Worm (Caenorhabditis elegans) whole organism, L1 larva: ENCODE measurements around the gene txdc-17.
A peak's percentile ranks its signal among the peaks of the same experiment; 100 is the strongest.
"Not testable (repeated sequence)": the region's sequence is repeated elsewhere in the genome, so short reads cannot be mapped to it uniquely, and the experiment has no call there.

Experiments used
- C34B4.2 ChIP-seq: sonication (generic microtip); optimal IDR thresholded peaks from 2 replicates; lab custom pipeline; 2017; ENCODE audit warnings: mild to moderate bottlenecking, missing genetic modification characterization, missing compliant biosample characterization
- Y116A8C.19 ChIP-seq: sonication (generic microtip); optimal IDR thresholded peaks from 2 replicates; lab custom pipeline; 2016; ENCODE audit warnings: missing compliant biosample characterization, missing genetic modification characterization, borderline replicate concordance
- ama-1 ChIP-seq: fragments of 150-350 bp; optimal IDR thresholded peaks from 2 replicates; lab custom pipeline; 2014
- blmp-1 ChIP-seq: fragments of 150-350 bp; optimal IDR thresholded peaks from 2 replicates; lab custom pipeline; 2014; ENCODE audit warnings: missing biosample characterization, missing genetic modification characterization
- ceh-63 ChIP-seq: fragments of 200-800 bp; sonication (Bioruptor generic); optimal IDR thresholded peaks from 2 replicates; lab custom pipeline; 2018; ENCODE audit warnings: mild to moderate bottlenecking, missing genetic modification characterization, missing compliant biosample characterization
- ceh-82 ChIP-seq, 3 experiments: fragments of 150-350 bp in 1 of 3; sonication (generic microtip) in 2 of 3; optimal IDR thresholded peaks; 2 replicates each; lab custom pipeline; 2014 to 2017; ENCODE audit warnings: missing biosample characterization in 3 of 3, missing genetic modification characterization in 3 of 3
- ces-1 ChIP-seq: fragments of 150-350 bp; optimal IDR thresholded peaks from 2 replicates; lab custom pipeline; 2014; ENCODE audit warnings: missing biosample characterization, missing genetic modification reagents, missing genetic modification characterization
- dpl-1 ChIP-seq, 3 experiments: fragments of 150-350 bp in 2 of 3; sonication (generic microtip) in 1 of 3; optimal IDR thresholded peaks; 2 replicates each; lab custom pipeline; 2014 to 2017; ENCODE audit warnings: missing biosample characterization in 3 of 3, missing genetic modification characterization in 3 of 3, missing genetic modification reagents in 3 of 3
- dsc-1 ChIP-seq: sonication (generic microtip); optimal IDR thresholded peaks from 2 replicates; lab custom pipeline; 2016; ENCODE audit warnings: mild to moderate bottlenecking, missing genetic modification characterization, missing compliant biosample characterization
- efl-1 ChIP-seq, 4 experiments: fragments of 150-350 bp; optimal IDR thresholded peaks in 3 of 4; peaks in 1 of 4; 1 replicate in 1 of 4; 2 replicates in 3 of 4; lab custom pipeline; 2014; ENCODE audit warnings: missing biosample characterization in 2 of 4, missing genetic modification characterization in 2 of 4, missing genetic modification reagents in 2 of 4
- efl-3 ChIP-seq: fragments of 200-800 bp; sonication (Bioruptor generic); optimal IDR thresholded peaks from 2 replicates; lab custom pipeline; 2018; ENCODE audit warnings: mild to moderate bottlenecking, missing genetic modification characterization, missing compliant biosample characterization
- egl-13 ChIP-seq: sonication (generic microtip); optimal IDR thresholded peaks from 2 replicates; lab custom pipeline; 2016; ENCODE audit warnings: missing genotype, missing genetic modification reagents, missing genetic modification characterization, missing compliant biosample characterization
- elt-2 ChIP-seq: sonication (generic microtip); optimal IDR thresholded peaks from 2 replicates; lab custom pipeline; 2016; ENCODE audit warnings: missing genetic modification characterization, mild to moderate bottlenecking, inconsistent platforms, missing compliant biosample characterization, missing genetic modification reagents
- elt-3 ChIP-seq, 6 experiments: fragments of 150-350 bp in 1 of 6; sonication (generic microtip); optimal IDR thresholded peaks; 2 replicates each; lab custom pipeline; 2017 to 2018; ENCODE audit warnings: missing biosample characterization in 6 of 6, missing genetic modification characterization in 6 of 6, inconsistent platforms in 1 of 6
- grh-1 ChIP-seq: fragments of 200-800 bp; sonication (Bioruptor generic); IDR thresholded peaks from 2 replicates; pipeline ENCODE4 v1.3.6; 2022; ENCODE audit warnings: missing genetic modification reagents, missing genetic modification characterization, missing compliant biosample characterization
- irx-1 ChIP-seq: sonication (generic microtip); optimal IDR thresholded peaks from 2 replicates; lab custom pipeline; 2016; ENCODE audit warnings: missing genetic modification characterization, missing compliant biosample characterization
- mdl-1 ChIP-seq, 2 experiments: fragments of 150-350 bp; optimal IDR thresholded peaks; 2 replicates each; lab custom pipeline; 2014 to 2017; ENCODE audit warnings: missing biosample characterization in 2 of 2, missing genetic modification characterization in 2 of 2, inconsistent platforms in 1 of 2
- mef-2 ChIP-seq: fragments of 150-350 bp; optimal IDR thresholded peaks from 2 replicates; lab custom pipeline; 2014; ENCODE audit warnings: missing biosample characterization, missing genetic modification characterization
- nhr-12 ChIP-seq: sonication (generic microtip); optimal IDR thresholded peaks from 2 replicates; lab custom pipeline; 2017; ENCODE audit warnings: missing biosample characterization, missing genetic modification characterization
- nhr-237 ChIP-seq: fragments of 150-350 bp; optimal IDR thresholded peaks from 2 replicates; lab custom pipeline; 2014; ENCODE audit warnings: missing biosample characterization, missing genetic modification characterization
- nhr-76 ChIP-seq: sonication (generic microtip); optimal IDR thresholded peaks from 2 replicates; lab custom pipeline; 2017; ENCODE audit warnings: missing biosample characterization, missing genetic modification characterization
- nhr-84 ChIP-seq: sonication (generic microtip); optimal IDR thresholded peaks from 2 replicates; lab custom pipeline; 2017; ENCODE audit warnings: missing biosample characterization, missing genetic modification characterization
- nhr-85 ChIP-seq: sonication (generic microtip); peaks from one replicate; lab custom pipeline; 2016; ENCODE audit warnings: missing genetic modification characterization, inconsistent platforms, missing compliant biosample characterization
- nhr-90 ChIP-seq: sonication (generic microtip); optimal IDR thresholded peaks from 2 replicates; lab custom pipeline; 2016; ENCODE audit warnings: mild to moderate bottlenecking, missing genetic modification characterization, missing compliant biosample characterization; ENCODE audit not compliant: poor library complexity
- sox-4 ChIP-seq: sonication (generic microtip); optimal IDR thresholded peaks from 2 replicates; lab custom pipeline; 2016; ENCODE audit warnings: missing genetic modification characterization, missing compliant biosample characterization
- tbx-2 ChIP-seq: sonication (generic microtip); optimal IDR thresholded peaks from 2 replicates; lab custom pipeline; 2016; ENCODE audit warnings: missing genetic modification characterization, missing compliant biosample characterization
- unc-30 ChIP-seq: sonication (generic microtip); optimal IDR thresholded peaks from 2 replicates; lab custom pipeline; 2017; ENCODE audit warnings: missing biosample characterization, missing genetic modification characterization
- unc-62 ChIP-seq: fragments of 150-350 bp; optimal IDR thresholded peaks from 2 replicates; lab custom pipeline; 2014; ENCODE audit warnings: missing biosample characterization, missing genetic modification reagents, missing genetic modification characterization
- xbp-1 ChIP-seq: sonication (generic microtip); optimal IDR thresholded peaks from 2 replicates; lab custom pipeline; 2016; ENCODE audit warnings: missing genetic modification characterization, missing compliant biosample characterization

txdc-17 gene

DNA sequence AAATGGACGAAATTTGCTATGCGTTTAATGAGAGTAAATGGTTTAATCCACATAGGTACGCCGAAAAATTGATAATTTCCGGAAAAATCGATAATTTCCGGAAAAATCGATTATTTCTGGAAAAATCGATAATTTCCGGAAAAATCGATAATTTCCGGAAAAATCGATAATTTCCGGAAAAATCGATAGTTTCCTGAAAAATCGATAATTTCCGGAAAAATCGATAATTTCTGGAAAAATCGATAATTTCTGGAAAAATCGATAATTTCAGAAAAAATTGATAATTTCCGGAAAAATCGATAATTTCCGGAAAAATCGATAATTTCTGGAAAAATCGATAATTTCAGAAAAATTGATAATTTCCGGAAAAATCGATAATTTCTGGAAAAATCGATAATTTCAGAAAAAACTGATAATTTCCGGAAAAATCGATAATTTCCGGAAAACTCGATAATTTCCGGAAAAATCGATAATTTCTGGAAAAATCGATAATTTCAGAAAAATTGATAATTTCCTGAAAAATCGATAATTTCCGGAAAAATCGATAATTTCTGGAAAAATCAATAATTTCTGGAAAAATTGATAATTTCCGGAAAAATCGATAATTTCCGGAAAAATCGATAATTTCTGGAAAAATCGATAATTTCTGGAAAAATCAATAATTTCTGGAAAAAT lies 2.4 kb downstream of the txdc-17 start:
- 0 out of 2 replicates have a peak, but pooled peaks have one; percentile 14 for TF ChIP-seq grh-1 (GFP tag; lab: Robert Waterston, UW)
- TF ChIP-seq, all 84 proteins: peak for 1; not testable (repeated sequence) for 83

DNA sequence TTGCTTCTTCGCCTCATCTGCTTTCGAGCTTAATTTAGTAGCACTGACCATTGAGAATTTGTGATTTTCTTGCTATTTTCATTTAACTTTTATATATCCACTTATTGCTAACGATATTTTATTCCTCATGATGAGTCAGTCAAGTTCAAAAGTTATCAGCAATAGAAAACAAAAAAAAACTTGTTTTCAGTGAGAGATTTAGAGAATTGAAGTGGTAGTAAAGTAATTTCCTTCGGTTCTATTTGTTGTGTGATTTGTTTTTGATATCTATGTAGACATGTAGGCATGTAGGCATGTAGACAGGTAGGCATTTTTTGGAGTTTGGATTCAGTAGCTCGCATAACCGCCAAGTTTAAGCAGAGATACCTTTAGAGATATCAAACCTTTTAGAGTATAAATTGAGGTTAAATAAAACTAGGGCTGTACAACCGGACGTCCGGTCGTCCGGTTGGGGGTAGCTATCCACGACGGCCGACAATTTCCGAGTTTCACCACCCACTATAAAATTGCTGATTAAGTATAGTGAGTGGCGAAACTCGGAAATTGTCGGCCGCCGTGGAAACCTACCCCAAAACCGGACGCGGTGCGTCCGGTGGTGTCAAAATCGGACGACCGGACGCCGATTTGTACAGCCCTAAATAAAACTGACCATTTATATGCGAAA lies 6.5 kb downstream of the txdc-17 start, which contains the start of gene Y71H2AR.2:
Gene Y71H2AR.2 (minus strand): TSS at position 51 of the 664 bp plus-strand sequence.
- TF ChIP-seq efl-3 (GFP tag; lab: Kevin White, UChicago), result no peak
- no peak for TF ChIP-seq Y116A8C.19
- TF ChIP-seq mdl-1 (tag; optimal IDR thresholded peaks at IDR 0.05; lab: Kevin White, UChicago), result no peak
- TF ChIP-seq ceh-63 (GFP tag; lab: Kevin White, UChicago), result no peak
- TF ChIP-seq ceh-82 (tag; optimal IDR thresholded peaks at IDR 0.05; lab: Kevin White, UChicago), result no peak
- no peak for TF ChIP-seq nhr-12 (tag; lab: Kevin White, UChicago)
- TF ChIP-seq dpl-1 (GFP tag; optimal IDR thresholded peaks at IDR 0.05; lab: Kevin White, UChicago), result no peak
- TF ChIP-seq unc-30 (tag; lab: Kevin White, UChicago), result no peak
- TF ChIP-seq, all 84 proteins: peak for 0

DNA sequence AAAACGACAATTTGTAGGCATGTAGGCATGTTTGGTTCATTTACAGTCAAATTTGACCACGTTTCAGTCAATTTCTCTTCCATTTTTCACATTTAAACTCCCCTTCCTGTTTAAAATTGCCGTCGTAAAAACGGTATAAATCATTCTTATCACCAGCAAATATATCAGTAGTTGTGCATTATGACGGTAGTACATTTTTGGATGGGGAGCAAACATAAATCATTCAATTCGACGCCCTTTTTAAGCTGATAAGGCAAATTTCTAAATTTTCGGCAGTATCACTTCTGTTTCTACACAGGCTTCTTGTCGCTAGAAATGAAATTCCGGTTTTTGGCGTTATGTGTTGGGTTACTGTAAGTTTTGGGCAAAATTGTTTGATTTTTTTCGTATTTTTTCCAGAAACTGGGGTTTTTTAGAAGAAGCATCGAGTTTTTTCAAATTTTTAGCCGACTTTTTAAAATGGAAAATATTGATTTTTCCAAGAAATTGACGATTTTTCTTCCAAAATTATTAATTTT lies 7.5 kb downstream of the txdc-17 start, which contains the start of gene H34I24.2:
Gene H34I24.2 (plus strand): TSS at position 189 of the 518 bp plus-strand sequence.
- no peak for TF ChIP-seq nhr-237 (tag; lab: Kevin White, UChicago)
- TF ChIP-seq elt-2 (tag; lab: Kevin White, UChicago), result peak; percentile 23
- TF ChIP-seq, all 84 proteins: peak for 1

DNA sequence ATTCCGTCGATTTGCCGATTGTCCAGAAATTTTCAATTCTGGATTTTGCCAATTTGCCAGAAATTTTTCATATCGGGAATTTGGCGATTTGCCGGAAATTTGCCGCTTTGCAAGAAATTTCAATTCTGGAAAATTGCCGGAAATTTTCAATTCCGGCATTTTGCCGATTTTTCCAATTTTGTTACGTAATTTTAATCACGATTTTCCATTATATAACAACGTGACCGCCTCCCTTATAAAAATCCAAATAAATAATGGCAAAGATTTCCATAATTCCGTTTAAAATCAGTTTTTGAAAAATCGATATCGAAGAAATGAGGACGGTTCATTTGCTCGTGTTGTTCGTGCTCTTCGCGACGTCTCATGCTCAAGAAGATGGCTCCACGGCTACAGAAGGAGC lies 12.3 kb downstream of the txdc-17 start, which contains the start of gene H34I24.1:
Gene H34I24.1 (plus strand): TSS at position 301 of the 400 bp plus-strand sequence.
- TF ChIP-seq ama-1 (lab: Kevin White, UChicago); nhr-84 (tag; lab: Kevin White, UChicago); grh-1 (GFP tag; lab: Robert Waterston, UW): not testable (repeated sequence)

DNA sequence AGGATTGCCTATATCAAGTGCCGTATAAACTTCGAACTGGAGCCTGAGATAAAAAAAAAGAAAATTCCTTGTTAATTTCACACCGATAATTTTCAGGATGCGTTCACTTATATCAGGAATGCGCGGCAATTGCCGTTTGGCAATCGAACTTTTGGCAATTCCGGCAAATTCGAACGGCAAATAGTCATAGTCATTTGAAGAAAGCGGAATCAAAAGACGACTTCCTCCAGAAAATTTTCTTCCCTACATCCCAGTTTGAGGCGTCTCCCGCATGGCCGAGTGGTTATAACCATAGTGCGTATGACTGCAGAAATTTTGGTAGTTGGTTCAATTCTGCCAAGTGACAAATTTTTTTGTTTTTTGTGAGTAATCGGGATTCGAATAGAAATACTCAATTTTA lies 21.5 kb downstream of the txdc-17 start, which contains the start of gene F56F11.4:
Gene F56F11.4 (plus strand): TSS at position 301 of the 400 bp plus-strand sequence.
- TF ChIP-seq unc-30 (tag; lab: Kevin White, UChicago), result no peak
- no peak for TF ChIP-seq xbp-1
- TF ChIP-seq blmp-1, result no peak
- TF ChIP-seq sox-4 (tag; lab: Kevin White, UChicago), result no peak
- TF ChIP-seq, all 84 proteins: peak for 0

DNA sequence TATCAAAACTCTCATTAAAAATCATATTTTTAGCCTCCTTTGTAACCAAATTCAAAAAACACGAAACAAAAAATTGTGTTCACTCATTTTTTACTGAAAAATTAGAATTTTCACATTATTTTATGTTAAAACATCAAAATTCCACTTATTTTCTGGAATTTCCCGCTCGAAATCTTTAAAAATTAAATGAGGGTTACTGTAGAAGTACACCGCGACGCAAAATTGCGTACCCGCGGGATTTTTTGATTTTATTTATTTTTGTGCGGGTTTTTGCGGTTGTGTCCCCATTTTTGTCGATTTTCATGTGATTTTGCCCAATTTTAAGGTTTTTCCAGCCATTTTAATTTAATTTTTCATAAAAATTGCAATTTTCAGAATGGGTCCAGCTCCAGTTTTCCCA lies 23.9 kb downstream of the txdc-17 start:
- TF ChIP-seq nhr-90 (tag; lab: Kevin White, UChicago) (no peak), xbp-1 (no peak), efl-3 (GFP tag; lab: Kevin White, UChicago) (no peak), egl-13 (no peak), mef-2 (tag; lab: Kevin White, UChicago) (no peak), dsc-1 (no peak), efl-1 (optimal IDR thresholded peaks at IDR 0.05; lab: Kevin White, UChicago) (no peak), efl-1 (GFP tag; optimal IDR thresholded peaks at IDR 0.05 in 1 of 2; lab: Kevin White, UChicago) (no peak), C34B4.2 (tag; lab: Kevin White, UChicago) (no peak), irx-1 (tag; lab: Kevin White, UChicago) (no peak), unc-62 (GFP tag; lab: Kevin White, UChicago) (no peak), nhr-85 (tag; lab: Kevin White, UChicago) (no peak), tbx-2 (tag; lab: Kevin White, UChicago) (no peak), elt-2 (tag; lab: Kevin White, UChicago) (no peak), ces-1 (GFP tag; lab: Kevin White, UChicago) (no peak), nhr-76 (no peak), elt-3 (tag; optimal IDR thresholded peaks at IDR 0.05; lab: Kevin White, UChicago) (no peak)
